Worm (Caenorhabditis elegans): Measurements from ENCODE around the gene T05C7.9.

- no peak for TF ChIP-seq ama-1 (optimal IDR thresholded peaks at IDR 0.05)
- TF ChIP-seq pes-1 (GFP tag; IDR thresholded peaks at IDR 0.05) = no peak
- no peak for TF ChIP-seq flt-1 (GFP tag; IDR thresholded peaks at IDR 0.05)
- TF ChIP-seq F13C5.2 (tag; optimal IDR thresholded peaks at IDR 0.05) = no peak
- TF ChIP-seq hmg-4 (GFP tag; optimal IDR thresholded peaks at IDR 0.05) = no peak
- no peak for TF ChIP-seq ets-7 (tag; optimal IDR thresholded peaks at IDR 0.05)
- no peak for TF ChIP-seq scrt-1 (GFP tag; IDR thresholded peaks at IDR 0.05)
- no peak for TF ChIP-seq B0310.2 (tag; optimal IDR thresholded peaks at IDR 0.05)
- TF ChIP-seq tbx-11 (GFP tag; IDR thresholded peaks at IDR 0.05) = no peak
- TF ChIP-seq hnd-1 (tag; optimal IDR thresholded peaks at IDR 0.05) = no peak
Measured at ce11 chrIV:89991-90390, 10.9 kb downstream of the T05C7.9 start, which contains the start of gene scl-23.
